Fruit fly (Drosophila melanogaster): ENCODE data around the gene CG5556.

Gene CG5556

dm6 chr2L:1316422-1316821 lies 36.2 kb downstream of the CG5556 start (continued):
- TF ChIP-seq NK7.1 (GFP tag; optimal IDR thresholded peaks at IDR 0.05) = no peak
- TF ChIP-seq her (GFP tag; optimal IDR thresholded peaks at IDR 0.05) = no peak
- 0 out of 3 replicates have a peak, but pooled peaks have one; percentile 12 for TF ChIP-seq otp (GFP tag; IDR thresholded peaks at IDR 0.05)
- no peak for TF ChIP-seq Atf-2 (GFP tag; optimal IDR thresholded peaks at IDR 0.05)
- TF ChIP-seq CrebB (tag; optimal IDR thresholded peaks at IDR 0.05) = no peak
- no peak for TF ChIP-seq CG4820 (GFP tag; optimal IDR thresholded peaks at IDR 0.05)
- 0 out of 3 replicates have a peak, but pooled peaks have one; percentile 20 for TF ChIP-seq Dbx (GFP tag; IDR thresholded peaks at IDR 0.05)
- no peak for TF ChIP-seq Sry-β (GFP tag; optimal IDR thresholded peaks at IDR 0.05)
- no peak for TF ChIP-seq CG34224 (GFP tag; IDR thresholded peaks at IDR 0.05; ENCODE audit: partially characterized antibody)
- TF ChIP-seq CG34422 (GFP tag; IDR thresholded peaks at IDR 0.05) = peak; percentile 52; the same call in 1 of the 3 replicates
- peak in 1 of 2 experiments; percentile 46 for TF ChIP-seq bsh (GFP tag; optimal IDR thresholded peaks at IDR 0.05)
- no peak for TF ChIP-seq cas (GFP tag; IDR thresholded peaks at IDR 0.05)
- peak; percentile 13 for TF ChIP-seq bab2 (GFP tag; optimal IDR thresholded peaks at IDR 0.05)
- no peak for TF ChIP-seq CG5180 (GFP tag; optimal IDR thresholded peaks at IDR 0.05)
- TF ChIP-seq CG14050 (GFP tag; IDR thresholded peaks at IDR 0.05) = no peak
- no peak for TF ChIP-seq ems (GFP tag; optimal IDR thresholded peaks at IDR 0.05)
- TF ChIP-seq zen (tag; optimal IDR thresholded peaks at IDR 0.05) = no peak
- TF ChIP-seq Chrac-16 (GFP tag; optimal IDR thresholded peaks at IDR 0.05) = no peak
- TF ChIP-seq ato (GFP tag; IDR thresholded peaks at IDR 0.05; ENCODE audit: partially characterized antibody) = no peak
- TF ChIP-seq Dll (GFP tag; IDR thresholded peaks at IDR 0.05; ENCODE audit: partially characterized antibody) = no peak
- peak; percentile 10 for TF ChIP-seq cwo (GFP tag; optimal IDR thresholded peaks at IDR 0.05)
- no peak for TF ChIP-seq CG11696 (GFP tag; IDR thresholded peaks at IDR 0.05)
- no peak for TF ChIP-seq CG1024 (GFP tag; IDR thresholded peaks at IDR 0.05)
- no peak for TF ChIP-seq Spps (tag; optimal IDR thresholded peaks at IDR 0.05)
- TF ChIP-seq Sin3A (optimal IDR thresholded peaks at IDR 0.05) = no peak
- no peak for TF ChIP-seq CG8765 (GFP tag; IDR thresholded peaks at IDR 0.05)
- no peak for TF ChIP-seq CG1233 (GFP tag; optimal IDR thresholded peaks at IDR 0.05)
- TF ChIP-seq slou (GFP tag; optimal IDR thresholded peaks at IDR 0.05) = peak; percentile 16
- no peak for TF ChIP-seq CG2875 (GFP tag; optimal IDR thresholded peaks at IDR 0.05)
- no peak for TF ChIP-seq rib (GFP tag; IDR thresholded peaks at IDR 0.05)
- TF ChIP-seq CG13775 (GFP tag; optimal IDR thresholded peaks at IDR 0.05) = no peak
- no peak for TF ChIP-seq bigmax (GFP tag; optimal IDR thresholded peaks at IDR 0.05)
- peak; percentile 28 for TF ChIP-seq CG2712 (tag; optimal IDR thresholded peaks at IDR 0.05)
- TF ChIP-seq vvl (GFP tag; IDR thresholded peaks at IDR 0.05) = peak; percentile 57
- peak; percentile 17; the same call in 1 of the 2 replicates for TF ChIP-seq E2f2 (GFP tag; IDR thresholded peaks at IDR 0.05)
- TF ChIP-seq CG17328 (GFP tag; IDR thresholded peaks at IDR 0.05) = peak; percentile 61
- no peak for TF ChIP-seq Camta (GFP tag; optimal IDR thresholded peaks at IDR 0.05)
- TF ChIP-seq Gsc (GFP tag; IDR thresholded peaks at IDR 0.05) = no peak
- peak; percentile 2 for TF ChIP-seq CG13424 (tag; optimal IDR thresholded peaks at IDR 0.05)
- TF ChIP-seq CG6689 (GFP tag; IDR thresholded peaks at IDR 0.05) = peak; percentile 46; the same call in 1 of the 2 replicates
- peak; percentile 32 for TF ChIP-seq PHDP (tag; optimal IDR thresholded peaks at IDR 0.05)
- TF ChIP-seq Eip74EF (GFP tag; optimal IDR thresholded peaks at IDR 0.05) = no peak
- peak; percentile 29 for TF ChIP-seq Oli (tag; optimal IDR thresholded peaks at IDR 0.05)
- TF ChIP-seq HmgD (GFP tag; optimal IDR thresholded peaks at IDR 0.05) = no peak
- peak; percentile 46 for TF ChIP-seq CG17359 (tag; optimal IDR thresholded peaks at IDR 0.05)
- no peak for TF ChIP-seq scrt (GFP tag; optimal IDR thresholded peaks at IDR 0.05)
- TF ChIP-seq odd (GFP tag; optimal IDR thresholded peaks at IDR 0.05) = no peak
- peak; percentile 54; the same call in 1 of the 2 replicates for TF ChIP-seq stc (GFP tag; IDR thresholded peaks at IDR 0.05)
- no peak for TF ChIP-seq klu (GFP tag; IDR thresholded peaks at IDR 0.05)
- TF ChIP-seq tgo (GFP tag; IDR thresholded peaks at IDR 0.05) = peak; percentile 18; the same call in 1 of the 3 replicates
- TF ChIP-seq yki (optimal IDR thresholded peaks at IDR 0.05) = no peak
- peak; percentile 8 for TF ChIP-seq CG30403 (GFP tag; optimal IDR thresholded peaks at IDR 0.05)

Measured in whole organism, embryonic.